Fruit fly (Drosophila melanogaster) whole organism, wandering third instar larva: ENCODE measurements around the gene Lk6.

Experiments used
- Abd-B ChIP-seq: fragments of >200 bp; optimal IDR thresholded peaks from 2 replicates; lab custom pipeline; 2017; ENCODE audit warnings: missing biosample characterization, missing genetic modification characterization
- GATAd ChIP-seq: sonication (Bioruptor generic); optimal IDR thresholded peaks from 2 replicates; lab custom pipeline; 2016; ENCODE audit warnings: missing biosample characterization, missing genetic modification characterization
- Hr78 ChIP-seq: fragments of >200 bp; optimal IDR thresholded peaks from 2 replicates; lab custom pipeline; 2017; ENCODE audit warnings: missing biosample characterization, missing genetic modification characterization
- Sp1 ChIP-seq: fragments of 200-800 bp; sonication (Bioruptor generic); optimal IDR thresholded peaks from 3 replicates; lab custom pipeline; 2019; ENCODE audit warnings: missing biosample characterization, mild to moderate bottlenecking, missing genetic modification characterization, moderate library complexity
- br ChIP-seq: fragments of 200-800 bp; sonication (Bioruptor generic); optimal IDR thresholded peaks from 2 replicates; lab custom pipeline; 2016; ENCODE audit warnings: missing biosample characterization, missing genetic modification characterization
- foxo ChIP-seq, 2 experiments: fragments of 200-800 bp; sonication (Bioruptor generic); optimal IDR thresholded peaks; 2 replicates in 1 of 2; 3 replicates in 1 of 2; lab custom pipeline; 2016 to 2017; ENCODE audit warnings: missing biosample characterization in 2 of 2, missing genetic modification characterization in 2 of 2
- jim ChIP-seq: fragments of 175-275, 200-325 bp; sonication (Bioruptor generic); optimal IDR thresholded peaks from 2 replicates; lab custom pipeline; 2016; ENCODE audit warnings: missing biosample characterization, mild to moderate bottlenecking, missing genetic modification characterization
- lola ChIP-seq: fragments of >200 bp; optimal IDR thresholded peaks from 2 replicates; lab custom pipeline; 2017; ENCODE audit warnings: missing biosample characterization, missing genetic modification characterization
- pan ChIP-seq: fragments of >200 bp; optimal IDR thresholded peaks from 2 replicates; lab custom pipeline; 2017
- psq ChIP-seq: fragments of 200-800 bp; sonication (Bioruptor generic); optimal IDR thresholded peaks from 3 replicates; lab custom pipeline; 2017; ENCODE audit warnings: missing biosample characterization, mild to moderate bottlenecking, missing genetic modification characterization, moderate library complexity
- rgr ChIP-seq: fragments of 200-800 bp; sonication (Bioruptor generic); optimal IDR thresholded peaks from 3 replicates; lab custom pipeline; 2016; ENCODE audit warnings: missing biosample characterization, mild to moderate bottlenecking, missing genetic modification characterization
- sage ChIP-seq: fragments of 200-800 bp; sonication (Bioruptor generic); optimal IDR thresholded peaks from 2 replicates; lab custom pipeline; 2016; ENCODE audit warnings: missing biosample characterization, mild to moderate bottlenecking, missing genetic modification characterization
- sv ChIP-seq: fragments of 200-800 bp; sonication (Bioruptor generic); optimal IDR thresholded peaks from 3 replicates; lab custom pipeline; 2016; ENCODE audit warnings: missing biosample characterization, missing genetic modification characterization
- usp ChIP-seq: fragments of >200 bp; optimal IDR thresholded peaks from 2 replicates; lab custom pipeline; 2017; ENCODE audit warnings: missing biosample characterization, missing genetic modification characterization

dm6 chr3R:11809620-11810019, 45.4 kb upstream of the Lk6 start:
- TF ChIP-seq sv: no peak
- TF ChIP-seq Sp1 (GFP tag; lab: Kevin White, UChicago): peak; percentile 45
- no peak for TF ChIP-seq GATAd
- no peak for TF ChIP-seq usp (GFP tag; lab: Kevin White, UChicago)
- no peak for TF ChIP-seq Abd-B
- TF ChIP-seq Hr78 (GFP tag; lab: Kevin White, UChicago): no peak
- no peak for TF ChIP-seq pan (lab: Kevin White, UChicago)
- TF ChIP-seq br (GFP tag; lab: Kevin White, UChicago): no peak
- no peak for TF ChIP-seq foxo (GFP tag; optimal IDR thresholded peaks at IDR 0.05; lab: Kevin White, UChicago)
- no peak for TF ChIP-seq jim (GFP tag; lab: Kevin White, UChicago)
- TF ChIP-seq sage (GFP tag; lab: Kevin White, UChicago): no peak
- no peak for TF ChIP-seq psq (GFP tag; lab: Kevin White, UChicago)
- no peak for TF ChIP-seq rgr (GFP tag; lab: Kevin White, UChicago)
- no peak for TF ChIP-seq lola (GFP tag; lab: Kevin White, UChicago)
